Fruit fly (Drosophila melanogaster): ENCODE data around the gene CG8087.

CG8087 gene

dm6 chr3R:14577803-14578493, 13.3 kb upstream of the CG8087 start (continued):
- TF ChIP-seq ATbp (GFP tag; optimal IDR thresholded peaks at IDR 0.05) (peak; percentile 22), Hr3 (GFP tag; optimal IDR thresholded peaks at IDR 0.05) (no peak), CG14050 (GFP tag; IDR thresholded peaks at IDR 0.05) (no peak), CG7372 (GFP tag; IDR thresholded peaks at IDR 0.05) (no peak; the same call in 1 of the 2 replicates), dm (GFP tag; optimal IDR thresholded peaks at IDR 0.05) (no peak), Dad (GFP tag; optimal IDR thresholded peaks at IDR 0.05) (no peak), CG8478 (optimal IDR thresholded peaks at IDR 0.05) (no peak), Lhr (GFP tag; optimal IDR thresholded peaks at IDR 0.05) (no peak), phol (tag; optimal IDR thresholded peaks at IDR 0.05) (peak; percentile 51), CG8359 (GFP tag; optimal IDR thresholded peaks at IDR 0.05; ENCODE audit: borderline replicate concordance) (no peak), Fer1 (GFP tag; optimal IDR thresholded peaks at IDR 0.05) (no peak), crp (GFP tag; optimal IDR thresholded peaks at IDR 0.05) (no peak), Ssrp (tag; optimal IDR thresholded peaks at IDR 0.05) (peak; percentile 11), ro (GFP tag; IDR thresholded peaks at IDR 0.05) (no peak), oc (tag; optimal IDR thresholded peaks at IDR 0.05) (no peak), CG2120 (GFP tag; optimal IDR thresholded peaks at IDR 0.05) (peak; percentile 5), wdn (GFP tag; IDR thresholded peaks at IDR 0.05) (no peak), CG14014 (GFP tag; IDR thresholded peaks at IDR 0.05) (no peak), CG10462 (GFP tag; optimal IDR thresholded peaks at IDR 0.05) (no peak), CG2678 (tag; optimal IDR thresholded peaks at IDR 0.05) (peak; percentile 50), CG3995 (GFP tag; optimal IDR thresholded peaks at IDR 0.05) (no peak), CG3163 (GFP tag; optimal IDR thresholded peaks at IDR 0.05) (no peak), lmd (GFP tag; IDR thresholded peaks at IDR 0.05) (no peak), Poxn (GFP tag; IDR thresholded peaks at IDR 0.05) (no peak), Hey (tag; optimal IDR thresholded peaks at IDR 0.05) (no peak), gcm2 (GFP tag; optimal IDR thresholded peaks at IDR 0.05) (no peak), ham (GFP tag; IDR thresholded peaks at IDR 0.05) (no peak), al (GFP tag; IDR thresholded peaks at IDR 0.05) (no peak; the same call in 1 of the 2 replicates), sd (tag; optimal IDR thresholded peaks at IDR 0.05) (no peak), ssp (GFP tag; IDR thresholded peaks at IDR 0.05) (no peak), Optix (GFP tag; IDR thresholded peaks at IDR 0.05) (no peak), CG3838 (GFP tag; optimal IDR thresholded peaks at IDR 0.05) (no peak), exex (tag; optimal IDR thresholded peaks at IDR 0.05) (no peak), CG4360 (GFP tag; IDR thresholded peaks at IDR 0.05) (no peak), tgo (GFP tag; IDR thresholded peaks at IDR 0.05) (0 out of 3 replicates have a peak, but pooled peaks have one; percentile 17), Pdp1 (GFP tag; optimal IDR thresholded peaks at IDR 0.05) (no peak), D19B (GFP tag; optimal IDR thresholded peaks at IDR 0.05) (no peak), gt (GFP tag; IDR thresholded peaks at IDR 0.05) (no peak), scrt (GFP tag; optimal IDR thresholded peaks at IDR 0.05) (no peak), CG7745 (tag; optimal IDR thresholded peaks at IDR 0.05) (no peak), ken (GFP tag; IDR thresholded peaks at IDR 0.05) (no peak), Usf (GFP tag; optimal IDR thresholded peaks at IDR 0.05) (no peak), CG14441 (GFP tag; IDR thresholded peaks at IDR 0.05) (peak; percentile 29; the same call in 1 of the 2 replicates), CG14710 (tag; optimal IDR thresholded peaks at IDR 0.05) (no peak), CG31224 (GFP tag; IDR thresholded peaks at IDR 0.05) (no peak), Side (GFP tag; optimal IDR thresholded peaks at IDR 0.05) (no peak), CG17186 (GFP tag; optimal IDR thresholded peaks at IDR 0.05) (no peak), eve (GFP tag; optimal IDR thresholded peaks at IDR 0.05) (no peak), salm (tag; optimal IDR thresholded peaks at IDR 0.05) (no peak), tup (GFP tag; optimal IDR thresholded peaks at IDR 0.05) (no peak), cato (GFP tag; optimal IDR thresholded peaks at IDR 0.05; ENCODE audit: borderline replicate concordance) (no peak)

Measured in whole organism, embryonic.